Worm (Caenorhabditis elegans) whole organism, young adult: Measurements from ENCODE around the gene C23H3.9.

ENCODE experiments used
- B0035.1 ChIP-seq: sonication (generic microtip); optimal IDR thresholded peaks from 2 replicates; lab custom pipeline; 2016; ENCODE audit warnings: missing genetic modification characterization, mild to moderate bottlenecking, missing compliant biosample characterization, missing genotype, missing genetic modification reagents
- B0261.1 ChIP-seq: sonication (generic microtip); optimal IDR thresholded peaks from 2 replicates; lab custom pipeline; 2016; ENCODE audit warnings: mild to moderate bottlenecking, missing genetic modification characterization, moderate library complexity, missing compliant biosample characterization
- C06A6.2 ChIP-seq: fragments of 200-800 bp; sonication (Bioruptor generic); conservative IDR thresholded peaks from 2 replicates; pipeline ENCODE4 v1.3.6; 2022; ENCODE audit warnings: missing genetic modification characterization, missing compliant biosample characterization
- F10E7.11 ChIP-seq: sonication (generic microtip); optimal IDR thresholded peaks from 2 replicates; lab custom pipeline; 2017; ENCODE audit warnings: mild to moderate bottlenecking, missing genetic modification characterization, moderate library complexity, missing compliant biosample characterization
- F22D6.2 ChIP-seq: sonication (generic microtip); optimal IDR thresholded peaks from 2 replicates; lab custom pipeline; 2016; ENCODE audit warnings: mild to moderate bottlenecking, missing genetic modification characterization, missing compliant biosample characterization
- F49E8.2 ChIP-seq: sonication (generic microtip); optimal IDR thresholded peaks from 3 replicates; lab custom pipeline; 2017; ENCODE audit warnings: missing genetic modification characterization, mild to moderate bottlenecking, missing compliant biosample characterization, antibody characterized with exemption, moderate library complexity; ENCODE audit not compliant: insufficient read depth
- F55B11.4 ChIP-seq: sonication (generic microtip); optimal IDR thresholded peaks from 2 replicates; lab custom pipeline; 2016; ENCODE audit warnings: missing compliant biosample characterization, missing genetic modification characterization, borderline replicate concordance; ENCODE audit not compliant: insufficient read depth
- F57C9.4 ChIP-seq: sonication (generic microtip); optimal IDR thresholded peaks from 2 replicates; lab custom pipeline; 2017; ENCODE audit warnings: mild to moderate bottlenecking, missing genetic modification characterization, missing compliant biosample characterization
- K11D2.4 ChIP-seq: fragments of 200-800 bp; sonication (Bioruptor generic); IDR thresholded peaks from 2 replicates; pipeline ENCODE4 v1.3.6; 2022; ENCODE audit warnings: missing genetic modification reagents, missing genetic modification characterization, missing compliant biosample characterization
- T26A5.8 ChIP-seq: sonication (generic microtip); optimal IDR thresholded peaks from 2 replicates; lab custom pipeline; 2016; ENCODE audit warnings: missing genetic modification characterization, missing compliant biosample characterization
- Y53F4B.3 ChIP-seq: fragments of 200-800 bp; sonication (Bioruptor generic); IDR thresholded peaks from 2 replicates; pipeline ENCODE4 v1.3.6; 2022; ENCODE audit warnings: missing genetic modification reagents, missing genetic modification characterization, missing compliant biosample characterization
- Y53G8AR.9 ChIP-seq: fragments of 200-800 bp; sonication (Bioruptor generic); conservative IDR thresholded peaks from 2 replicates; pipeline ENCODE4 v1.3.6; 2022; ENCODE audit warnings: missing genetic modification reagents, missing genetic modification characterization, missing compliant biosample characterization
- Y67H2A.10 ChIP-seq: fragments of 200-800 bp; sonication (Bioruptor generic); conservative IDR thresholded peaks from 2 replicates; pipeline ENCODE4 v1.3.6; 2022; ENCODE audit warnings: missing genetic modification reagents, missing genetic modification characterization, missing compliant biosample characterization
- Y79H2A.3 ChIP-seq: fragments of 200-800 bp; sonication (Bioruptor generic); conservative IDR thresholded peaks from 2 replicates; pipeline ENCODE4 v1.3.6; 2022; ENCODE audit warnings: missing genetic modification reagents, missing genetic modification characterization, missing compliant biosample characterization
- aptf-2 ChIP-seq: fragments of 200-800 bp; sonication (Bioruptor generic); conservative IDR thresholded peaks from 2 replicates; pipeline ENCODE4 v1.3.6; 2022; ENCODE audit warnings: missing genetic modification reagents, missing genetic modification characterization, missing compliant biosample characterization
- atf-7 ChIP-seq: sonication (generic microtip); optimal IDR thresholded peaks from 2 replicates; lab custom pipeline; 2017; ENCODE audit warnings: mild to moderate bottlenecking, missing genetic modification characterization, missing compliant biosample characterization
- cebp-1 ChIP-seq, 2 experiments: fragments of 200-800 bp in 1 of 2; sonication (Bioruptor generic) in 1 of 2; sonication (generic microtip) in 1 of 2; IDR thresholded peaks in 1 of 2; optimal IDR thresholded peaks in 1 of 2; 2 replicates each; pipeline versions ENCODE4 v1.3.6 to Lab custom; 2017 to 2022; ENCODE audit warnings: missing compliant biosample characterization in 2 of 2, missing genetic modification characterization in 2 of 2, mild to moderate bottlenecking in 1 of 2, missing genetic modification reagents in 1 of 2, moderate library complexity in 1 of 2
- ceh-40 ChIP-seq: fragments of 200-800 bp; sonication (Bioruptor generic); IDR thresholded peaks from 2 replicates; pipeline ENCODE4 v1.3.6; 2022; ENCODE audit warnings: missing genetic modification characterization, missing compliant biosample characterization
- ceh-58 ChIP-seq: fragments of 200-800 bp; sonication (Bioruptor generic); IDR thresholded peaks from 2 replicates; pipeline ENCODE4 v1.3.6; 2022; ENCODE audit warnings: missing genetic modification characterization, missing compliant biosample characterization
- efl-1 ChIP-seq: fragments of 150-350 bp; optimal IDR thresholded peaks from 2 replicates; lab custom pipeline; 2014; ENCODE audit warnings: missing biosample characterization, missing genetic modification reagents, missing genetic modification characterization
- egrh-3 ChIP-seq: fragments of 200-800 bp; sonication (Bioruptor generic); IDR thresholded peaks from 2 replicates; pipeline ENCODE4 v1.3.6; 2022; ENCODE audit warnings: missing genetic modification reagents, missing genetic modification characterization, missing compliant biosample characterization
- ets-4 ChIP-seq: fragments of 200-800 bp; sonication (Bioruptor generic); optimal IDR thresholded peaks from 2 replicates; lab custom pipeline; 2018; ENCODE audit warnings: mild to moderate bottlenecking, missing genetic modification characterization, missing compliant biosample characterization
- hlh-12 ChIP-seq: sonication (generic microtip); optimal IDR thresholded peaks from 2 replicates; lab custom pipeline; 2016; ENCODE audit warnings: missing genetic modification characterization, missing compliant biosample characterization
- hrde-1 ChIP-seq: sonication (generic microtip); optimal IDR thresholded peaks from 2 replicates; lab custom pipeline; 2016; ENCODE audit warnings: missing genetic modification characterization, mild to moderate bottlenecking, missing compliant biosample characterization, moderate library complexity, missing genotype, missing genetic modification reagents, borderline replicate concordance
- let-526 ChIP-seq: fragments of 200-800 bp; sonication (Bioruptor generic); IDR thresholded peaks from 2 replicates; pipeline ENCODE4 v1.3.6; 2022; ENCODE audit warnings: missing genetic modification reagents, missing genetic modification characterization, missing compliant biosample characterization
- lin-26 ChIP-seq: fragments of 200-800 bp; sonication (Bioruptor generic); IDR thresholded peaks from 2 replicates; pipeline ENCODE4 v1.3.6; 2022; ENCODE audit warnings: missing genetic modification reagents, missing genetic modification characterization, missing compliant biosample characterization
- lin-40 ChIP-seq: sonication (generic microtip); optimal IDR thresholded peaks from 2 replicates; lab custom pipeline; 2016; ENCODE audit warnings: missing genetic modification characterization, mild to moderate bottlenecking, missing compliant biosample characterization, missing genotype, missing genetic modification reagents
- madf-10 ChIP-seq: sonication (generic microtip); optimal IDR thresholded peaks from 2 replicates; lab custom pipeline; 2016; ENCODE audit warnings: mild to moderate bottlenecking, missing genetic modification characterization, missing compliant biosample characterization
- madf-6 ChIP-seq: fragments of 200-800 bp; sonication (Bioruptor generic); IDR thresholded peaks from 2 replicates; pipeline ENCODE4 v1.3.6; 2022; ENCODE audit warnings: missing genetic modification reagents, missing genetic modification characterization, missing compliant biosample characterization
- mcd-1 ChIP-seq: fragments of 200-800 bp; sonication (Bioruptor generic); IDR thresholded peaks from 2 replicates; pipeline ENCODE4 v1.3.6; 2022; ENCODE audit warnings: missing genetic modification reagents, missing genetic modification characterization, missing compliant biosample characterization
- nfya-1 ChIP-seq: sonication (generic microtip); optimal IDR thresholded peaks from 2 replicates; lab custom pipeline; 2017; ENCODE audit warnings: antibody characterized with exemption, missing compliant biosample characterization, missing genetic modification characterization, borderline replicate concordance; ENCODE audit not compliant: insufficient read depth
- nfyb-1 ChIP-seq: fragments of 200-800 bp; sonication (Bioruptor generic); IDR thresholded peaks from 2 replicates; pipeline ENCODE4 v1.3.6; 2022; ENCODE audit warnings: missing genetic modification reagents, missing genetic modification characterization, missing compliant biosample characterization
- nhr-179 ChIP-seq: sonication (generic microtip); optimal IDR thresholded peaks from 2 replicates; lab custom pipeline; 2016; ENCODE audit warnings: mild to moderate bottlenecking, missing genetic modification characterization, missing compliant biosample characterization
- nhr-27 ChIP-seq: fragments of 200-800 bp; sonication (Bioruptor generic); optimal IDR thresholded peaks from 2 replicates; lab custom pipeline; 2018; ENCODE audit warnings: mild to moderate bottlenecking, missing genetic modification characterization, moderate library complexity, missing compliant biosample characterization
- repo-1 ChIP-seq: sonication (generic microtip); optimal IDR thresholded peaks from 2 replicates; lab custom pipeline; 2017; ENCODE audit warnings: mild to moderate bottlenecking, missing genetic modification characterization, missing compliant biosample characterization
- rpc-1 ChIP-seq, 2 experiments: fragments of 150-350 bp in 1 of 2; sonication (generic microtip) in 1 of 2; optimal IDR thresholded peaks; 2 replicates each; lab custom pipeline; 2014 to 2018; ENCODE audit warnings: missing biosample characterization in 1 of 2, missing genetic modification characterization in 1 of 2, missing genetic modification reagents in 1 of 2, missing genotype in 1 of 2
- snpc-1.1 ChIP-seq: sonication (generic microtip); optimal IDR thresholded peaks from 2 replicates; lab custom pipeline; 2017; ENCODE audit warnings: missing genetic modification characterization, mild to moderate bottlenecking, missing compliant biosample characterization, antibody characterized with exemption, moderate library complexity, missing genotype, missing genetic modification reagents; ENCODE audit not compliant: insufficient read depth
- sptf-2 ChIP-seq: fragments of 200-800 bp; sonication (Bioruptor generic); optimal IDR thresholded peaks from 2 replicates; lab custom pipeline; 2018; ENCODE audit warnings: mild to moderate bottlenecking, missing genetic modification characterization, missing compliant biosample characterization
- zim-3 ChIP-seq: sonication (generic microtip); optimal IDR thresholded peaks from 2 replicates; lab custom pipeline; 2017; ENCODE audit warnings: mild to moderate bottlenecking, missing genetic modification characterization, moderate library complexity, missing compliant biosample characterization
- ztf-22 ChIP-seq: fragments of 200-800 bp; sonication (Bioruptor generic); optimal IDR thresholded peaks from 2 replicates; lab custom pipeline; 2018; ENCODE audit warnings: mild to moderate bottlenecking, missing genetic modification characterization, moderate library complexity, missing compliant biosample characterization
- ztf-26 ChIP-seq: sonication (generic microtip); optimal IDR thresholded peaks from 2 replicates; lab custom pipeline; 2017; ENCODE audit warnings: missing genetic modification characterization, missing compliant biosample characterization
- ztf-6 ChIP-seq: fragments of 200-800 bp; sonication (Bioruptor generic); IDR thresholded peaks from 2 replicates; pipeline ENCODE4 v1.3.6; 2022; ENCODE audit warnings: missing genetic modification reagents, missing genetic modification characterization, missing compliant biosample characterization

The C23H3.9 gene

ce11 chrII:47280-47679 lies 31.8 kb downstream of the C23H3.9 start, which contains the start of gene C23H3.5:
C23H3.5 (plus strand) TSS chrII:47580.
- TF ChIP-seq ceh-58 (GFP tag; lab: Robert Waterston, UW), result no peak
- no peak for TF ChIP-seq hlh-12
- TF ChIP-seq atf-7, result no peak
- TF ChIP-seq B0261.1 (tag; lab: Kevin White, UChicago), result no peak
- TF ChIP-seq nhr-27 (tag; lab: Kevin White, UChicago), result no peak
- no peak for TF ChIP-seq ets-4
- TF ChIP-seq Y67H2A.10, result no peak
- TF ChIP-seq F55B11.4 (tag; lab: Kevin White, UChicago), result no peak
- no peak for TF ChIP-seq mcd-1 (GFP tag; lab: Robert Waterston, UW)
- no peak for TF ChIP-seq rpc-1 (optimal IDR thresholded peaks at IDR 0.05; lab: Kevin White, UChicago)
- TF ChIP-seq rpc-1 (tag; optimal IDR thresholded peaks at IDR 0.05; lab: Kevin White, UChicago), result no peak
- TF ChIP-seq nhr-179 (tag; lab: Kevin White, UChicago), result no peak
- TF ChIP-seq nfya-1 (tag; lab: Kevin White, UChicago), result no peak
- TF ChIP-seq hrde-1 (tag; lab: Kevin White, UChicago), result no peak
- TF ChIP-seq madf-10 (tag; lab: Kevin White, UChicago), result no peak
- TF ChIP-seq C06A6.2 (GFP tag; lab: Robert Waterston, UW), result no peak
- TF ChIP-seq F57C9.4 (tag; lab: Kevin White, UChicago), result no peak
- no peak for TF ChIP-seq efl-1 (GFP tag; lab: Kevin White, UChicago)
- no peak for TF ChIP-seq let-526 (GFP tag; lab: Robert Waterston, UW)

- TF ChIP-seq F22D6.2 (tag; lab: Kevin White, UChicago) (no peak), nfya-1 (tag; lab: Kevin White, UChicago) (no peak), B0035.1 (tag; lab: Kevin White, UChicago) (no peak), Y53F4B.3 (GFP tag; lab: Robert Waterston, UW) (no peak), sptf-2 (no peak), lin-40 (tag; lab: Kevin White, UChicago) (no peak), nhr-27 (tag; lab: Kevin White, UChicago) (no peak), Y53G8AR.9 (GFP tag; lab: Robert Waterston, UW) (no peak), madf-10 (tag; lab: Kevin White, UChicago) (no peak), C06A6.2 (GFP tag; lab: Robert Waterston, UW) (no peak), madf-6 (GFP tag; lab: Robert Waterston, UW) (no peak), egrh-3 (no peak), F49E8.2 (no peak), ztf-26 (no peak), repo-1 (tag; lab: Kevin White, UChicago) (no peak), hlh-12 (no peak), ztf-22 (GFP tag; lab: Kevin White, UChicago) (no peak), ceh-40 (GFP tag; lab: Robert Waterston, UW) (no peak), Y79H2A.3 (GFP tag; lab: Robert Waterston, UW) (no peak), snpc-1.1 (tag; lab: Kevin White, UChicago) (no peak)
Observed at ce11 chrII:46116-46515, 33.0 kb downstream of the C23H3.9 start, which contains the start of gene rpt-4. rpt-4 (minus strand) TSS chrII:46216.

ce11 chrII:44740-45139 lies 34.3 kb downstream of the C23H3.9 start, which contains the start of gene rpoa-49:
rpoa-49 (plus strand) TSS chrII:45040.
- TF ChIP-seq zim-3 (no peak), K11D2.4 (GFP tag; lab: Robert Waterston, UW) (no peak), ztf-22 (GFP tag; lab: Kevin White, UChicago) (no peak), T26A5.8 (tag; lab: Kevin White, UChicago) (no peak), F10E7.11 (no peak), cebp-1 (GFP tag; IDR thresholded peaks at IDR 0.05; lab: Robert Waterston, UW) (no peak), cebp-1 (tag; optimal IDR thresholded peaks at IDR 0.05; lab: Kevin White, UChicago) (no peak), nfyb-1 (no peak), lin-26 (GFP tag; lab: Robert Waterston, UW) (no peak), aptf-2 (no peak), B0261.1 (tag; lab: Kevin White, UChicago) (no peak), repo-1 (tag; lab: Kevin White, UChicago) (no peak), ztf-6 (no peak)
